Worm (Caenorhabditis elegans): ENCODE measurements around the gene B0252.1.

DNA sequence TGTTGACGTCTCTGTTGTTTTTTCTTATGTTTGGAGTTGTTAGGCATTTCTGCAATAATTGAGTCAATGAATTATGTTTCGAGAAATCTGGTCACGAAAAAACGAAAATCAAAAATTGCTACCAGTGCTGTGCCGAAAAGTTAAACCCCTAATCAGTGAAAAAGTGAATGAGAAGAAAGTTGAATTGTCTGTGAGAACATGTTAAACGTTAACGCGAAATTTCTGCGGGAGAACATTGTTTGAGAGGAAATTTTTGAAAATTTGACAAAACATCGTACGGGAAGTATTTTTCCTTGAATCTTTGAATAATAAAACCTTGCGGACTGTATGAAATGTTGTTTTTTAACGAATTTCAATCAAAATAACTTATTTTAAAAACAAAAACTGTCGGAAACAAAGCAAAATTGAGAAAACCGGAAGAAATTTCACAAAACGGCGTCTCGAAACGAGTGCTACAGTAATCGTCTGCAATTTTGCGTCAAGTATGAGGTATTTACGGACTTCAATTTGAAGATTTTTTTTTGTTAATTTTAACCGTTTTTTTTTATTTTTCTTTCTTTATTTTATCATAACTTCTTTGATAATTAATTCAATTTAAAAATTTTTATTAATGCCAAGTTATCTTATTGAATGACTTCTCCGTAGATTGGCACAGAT is 25.8 kb upstream of the B0252.1 start, which contains the start of gene adal-1:
- no peak for TF ChIP-seq nhr-237 (tag; optimal IDR thresholded peaks at IDR 0.05)
- no peak for TF ChIP-seq skn-1 (tag; optimal IDR thresholded peaks at IDR 0.05)
- no peak for TF ChIP-seq fos-1 (tag; optimal IDR thresholded peaks at IDR 0.05)
- TF ChIP-seq zag-1 (tag; optimal IDR thresholded peaks at IDR 0.05), result no peak
- TF ChIP-seq ZK546.5 (tag; optimal IDR thresholded peaks at IDR 0.05), result no peak
- no peak for TF ChIP-seq lin-39 (tag; optimal IDR thresholded peaks at IDR 0.05)
- no peak for TF ChIP-seq dmd-4 (tag; optimal IDR thresholded peaks at IDR 0.05)
- no peak for TF ChIP-seq nhr-10 (tag; optimal IDR thresholded peaks at IDR 0.05)
- no peak for TF ChIP-seq nhr-11 (tag; optimal IDR thresholded peaks at IDR 0.05)
